Worm (Caenorhabditis elegans) whole organism, L1 larva: ENCODE measurements around the gene F17C8.3.

Experiments
- C34B4.2 ChIP-seq: sonication (generic microtip); optimal IDR thresholded peaks from 2 replicates; lab custom pipeline; 2017; ENCODE audit warnings: mild to moderate bottlenecking, missing genetic modification characterization, missing compliant biosample characterization
- Y116A8C.19 ChIP-seq: sonication (generic microtip); optimal IDR thresholded peaks from 2 replicates; lab custom pipeline; 2016; ENCODE audit warnings: missing compliant biosample characterization, missing genetic modification characterization, borderline replicate concordance
- alr-1 ChIP-seq: fragments of 200-800 bp; sonication (Bioruptor generic); optimal IDR thresholded peaks from 2 replicates; lab custom pipeline; 2018; ENCODE audit warnings: borderline replicate concordance, mild to moderate bottlenecking, missing genetic modification characterization, missing compliant biosample characterization
- aly-2 ChIP-seq: fragments of 150-350 bp; optimal IDR thresholded peaks from 2 replicates; lab custom pipeline; 2014; ENCODE audit warnings: missing biosample characterization, missing genetic modification characterization
- ceh-8 ChIP-seq: fragments of 200-800 bp; sonication (Bioruptor generic); optimal IDR thresholded peaks from 2 replicates; lab custom pipeline; 2018; ENCODE audit warnings: mild to moderate bottlenecking, missing genetic modification characterization, moderate library complexity, missing compliant biosample characterization
- ceh-82 ChIP-seq, 3 experiments: fragments of 150-350 bp in 1 of 3; sonication (generic microtip) in 2 of 3; optimal IDR thresholded peaks; 2 replicates each; lab custom pipeline; 2014 to 2017; ENCODE audit warnings: missing biosample characterization in 3 of 3, missing genetic modification characterization in 3 of 3
- dpl-1 ChIP-seq, 3 experiments: fragments of 150-350 bp in 2 of 3; sonication (generic microtip) in 1 of 3; optimal IDR thresholded peaks; 2 replicates each; lab custom pipeline; 2014 to 2017; ENCODE audit warnings: missing biosample characterization in 3 of 3, missing genetic modification characterization in 3 of 3, missing genetic modification reagents in 3 of 3
- dsc-1 ChIP-seq: sonication (generic microtip); optimal IDR thresholded peaks from 2 replicates; lab custom pipeline; 2016; ENCODE audit warnings: mild to moderate bottlenecking, missing genetic modification characterization, missing compliant biosample characterization
- efl-1 ChIP-seq, 4 experiments: fragments of 150-350 bp; optimal IDR thresholded peaks in 3 of 4; peaks in 1 of 4; 1 replicate in 1 of 4; 2 replicates in 3 of 4; lab custom pipeline; 2014; ENCODE audit warnings: missing biosample characterization in 2 of 4, missing genetic modification characterization in 2 of 4, missing genetic modification reagents in 2 of 4
- egl-13 ChIP-seq: sonication (generic microtip); optimal IDR thresholded peaks from 2 replicates; lab custom pipeline; 2016; ENCODE audit warnings: missing genotype, missing genetic modification reagents, missing genetic modification characterization, missing compliant biosample characterization
- egl-27 ChIP-seq, 2 experiments: fragments of 150-350 bp in 1 of 2; sonication (generic microtip); optimal IDR thresholded peaks; 3 replicates each; lab custom pipeline; 2017 to 2018; ENCODE audit warnings: missing biosample characterization in 2 of 2, missing genetic modification characterization in 2 of 2, missing genetic modification reagents in 2 of 2
- elt-2 ChIP-seq: sonication (generic microtip); optimal IDR thresholded peaks from 2 replicates; lab custom pipeline; 2016; ENCODE audit warnings: missing genetic modification characterization, mild to moderate bottlenecking, inconsistent platforms, missing compliant biosample characterization, missing genetic modification reagents
- fkh-4 ChIP-seq: sonication (generic microtip); optimal IDR thresholded peaks from 2 replicates; lab custom pipeline; 2016; ENCODE audit warnings: missing compliant biosample characterization, missing genetic modification characterization, borderline replicate concordance
- isw-1 ChIP-seq: fragments of 200-800 bp; sonication (Bioruptor generic); IDR thresholded peaks from 2 replicates; pipeline ENCODE4 v1.3.6; 2022; ENCODE audit warnings: missing genetic modification characterization, missing compliant biosample characterization
- lin-13 ChIP-seq: fragments of 150-350 bp; optimal IDR thresholded peaks from 2 replicates; lab custom pipeline; 2014; ENCODE audit warnings: missing biosample characterization, missing genetic modification reagents, missing genetic modification characterization
- lin-14 ChIP-seq: fragments of 200-800 bp; sonication (Bioruptor generic); optimal IDR thresholded peaks from 2 replicates; lab custom pipeline; 2018; ENCODE audit warnings: mild to moderate bottlenecking, missing genetic modification characterization, moderate library complexity, missing compliant biosample characterization
- lin-39 ChIP-seq: fragments of 150-350 bp; optimal IDR thresholded peaks from 2 replicates; lab custom pipeline; 2014; ENCODE audit warnings: missing biosample characterization, missing genetic modification reagents, missing genetic modification characterization
- lsy-2 ChIP-seq, 2 experiments: fragments of 150-350 bp; optimal IDR thresholded peaks; 2 replicates each; lab custom pipeline; 2014; ENCODE audit warnings: missing biosample characterization in 2 of 2, missing genetic modification characterization in 2 of 2
- mab-9 ChIP-seq: fragments of 200-800 bp; sonication (Bioruptor generic); IDR thresholded peaks from 2 replicates; pipeline ENCODE4 v1.3.6; 2022; ENCODE audit warnings: missing genetic modification reagents, missing genetic modification characterization, missing compliant biosample characterization
- mdl-1 ChIP-seq, 2 experiments: fragments of 150-350 bp; optimal IDR thresholded peaks; 2 replicates each; lab custom pipeline; 2014 to 2017; ENCODE audit warnings: missing biosample characterization in 2 of 2, missing genetic modification characterization in 2 of 2, inconsistent platforms in 1 of 2
- mep-1 ChIP-seq: fragments of 150-350 bp; optimal IDR thresholded peaks from 2 replicates; lab custom pipeline; 2014; ENCODE audit warnings: missing biosample characterization, missing genetic modification characterization
- nhr-19 ChIP-seq: fragments of 200-800 bp; sonication (Bioruptor generic); conservative IDR thresholded peaks from 2 replicates; pipeline ENCODE4 v1.3.6; 2022; ENCODE audit warnings: missing genetic modification characterization, missing compliant biosample characterization
- nhr-20 ChIP-seq: sonication (generic microtip); optimal IDR thresholded peaks from 2 replicates; lab custom pipeline; 2016; ENCODE audit warnings: mild to moderate bottlenecking, missing genetic modification characterization, missing compliant biosample characterization
- nhr-47 ChIP-seq: sonication (generic microtip); optimal IDR thresholded peaks from 2 replicates; lab custom pipeline; 2016; ENCODE audit warnings: mild to moderate bottlenecking, missing genetic modification characterization, moderate library complexity, missing compliant biosample characterization
- nhr-71 ChIP-seq: sonication (generic microtip); optimal IDR thresholded peaks from 2 replicates; lab custom pipeline; 2016; ENCODE audit warnings: mild to moderate bottlenecking, missing genetic modification characterization, moderate library complexity, missing compliant biosample characterization
- nhr-90 ChIP-seq: sonication (generic microtip); optimal IDR thresholded peaks from 2 replicates; lab custom pipeline; 2016; ENCODE audit warnings: mild to moderate bottlenecking, missing genetic modification characterization, missing compliant biosample characterization; ENCODE audit not compliant: poor library complexity
- pag-3 ChIP-seq: sonication (generic microtip); optimal IDR thresholded peaks from 2 replicates; lab custom pipeline; 2017; ENCODE audit warnings: missing genetic modification characterization, mild to moderate bottlenecking, missing compliant biosample characterization, antibody characterized with exemption, borderline replicate concordance; ENCODE audit not compliant: insufficient read depth
- rnt-1 ChIP-seq: sonication (generic microtip); optimal IDR thresholded peaks from 2 replicates; lab custom pipeline; 2016; ENCODE audit warnings: mild to moderate bottlenecking, missing genetic modification characterization, moderate library complexity, missing compliant biosample characterization
- skn-1 ChIP-seq: fragments of 150-350 bp; optimal IDR thresholded peaks from 2 replicates; lab custom pipeline; 2014; ENCODE audit warnings: missing biosample characterization, missing genetic modification characterization
- snu-23 ChIP-seq: sonication (generic microtip); optimal IDR thresholded peaks from 2 replicates; lab custom pipeline; 2016; ENCODE audit warnings: missing genetic modification characterization, missing compliant biosample characterization
- swsn-7 ChIP-seq: sonication (generic microtip); optimal IDR thresholded peaks from 2 replicates; lab custom pipeline; 2016; ENCODE audit warnings: missing genetic modification characterization, missing compliant biosample characterization
- tbx-2 ChIP-seq: sonication (generic microtip); optimal IDR thresholded peaks from 2 replicates; lab custom pipeline; 2016; ENCODE audit warnings: missing genetic modification characterization, missing compliant biosample characterization
- tlp-1 ChIP-seq: fragments of 150-350 bp; optimal IDR thresholded peaks from 2 replicates; lab custom pipeline; 2014; ENCODE audit warnings: missing biosample characterization, missing genetic modification characterization
- unc-130 ChIP-seq: fragments of 150-350 bp; optimal IDR thresholded peaks from 2 replicates; lab custom pipeline; 2017; ENCODE audit warnings: missing biosample characterization, missing genetic modification characterization, inconsistent platforms
- unc-86 ChIP-seq: sonication (generic microtip); optimal IDR thresholded peaks from 2 replicates; lab custom pipeline; 2016; ENCODE audit warnings: missing genetic modification characterization, missing compliant biosample characterization
- unc-98 ChIP-seq: fragments of 200-800 bp; sonication (Bioruptor generic); IDR thresholded peaks from 2 replicates; pipeline ENCODE4 v1.3.6; 2022; ENCODE audit warnings: missing genetic modification characterization, missing compliant biosample characterization
- vab-15 ChIP-seq: sonication (generic microtip); optimal IDR thresholded peaks from 2 replicates; lab custom pipeline; 2017; ENCODE audit warnings: missing genotype, mild to moderate bottlenecking, missing genetic modification characterization, missing compliant biosample characterization

F17C8.3 gene

DNA sequence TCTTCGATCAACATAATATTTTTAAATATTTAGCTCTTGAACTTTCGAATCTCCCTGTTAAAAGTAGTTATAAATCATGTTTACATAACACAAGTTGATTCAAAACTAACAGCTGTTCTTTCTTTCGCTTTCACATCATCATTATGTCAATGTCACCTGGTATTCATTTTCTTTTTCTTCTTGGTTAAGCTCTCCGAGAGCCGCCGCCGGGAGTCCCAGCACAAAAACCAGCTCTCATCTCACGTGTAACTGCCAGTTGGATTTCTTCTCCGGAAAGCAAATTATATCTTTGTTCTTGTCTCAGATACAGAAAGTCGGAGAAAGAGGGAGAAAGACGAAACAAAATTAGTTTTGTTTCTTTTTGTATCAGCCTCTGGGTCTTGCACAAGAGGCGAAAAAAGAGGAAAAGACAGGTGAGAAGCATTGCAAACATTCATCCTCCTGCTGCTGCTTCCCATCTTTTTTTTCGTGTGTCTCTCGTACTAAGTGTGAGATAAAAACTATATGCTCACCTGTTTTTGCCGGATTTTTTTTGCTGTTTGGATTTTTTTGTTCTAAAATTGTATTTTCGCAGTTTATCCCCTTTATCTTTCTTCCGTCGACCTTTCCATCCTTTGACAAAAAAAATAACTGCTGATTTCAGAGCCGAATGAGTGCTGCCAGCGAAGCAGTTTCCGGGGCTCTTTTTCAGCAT is at the start of gene F17C8.3:
F17C8.3 (plus strand) TSS at position 644 of the 694 bp plus-strand sequence.
- TF ChIP-seq egl-13 (tag; lab: Kevin White, UChicago), result no peak
- TF ChIP-seq tlp-1 (tag; lab: Kevin White, UChicago), result no peak
- peak; percentile 32 for TF ChIP-seq pag-3
- TF ChIP-seq rnt-1 (tag; lab: Kevin White, UChicago), result peak; percentile 56
- no peak for TF ChIP-seq vab-15 (tag; lab: Kevin White, UChicago)
- peak; percentile 50 for TF ChIP-seq nhr-19 (GFP tag; lab: Robert Waterston, UW)
- peak; percentile 88 for TF ChIP-seq dsc-1 (tag; lab: Kevin White, UChicago)
- TF ChIP-seq unc-98 (GFP tag; lab: Robert Waterston, UW), result no peak
- TF ChIP-seq lin-14 (GFP tag; lab: Kevin White, UChicago), result peak; percentile 83
- peak; percentile 51 for TF ChIP-seq lin-39
- TF ChIP-seq isw-1 (GFP tag; lab: Robert Waterston, UW), result no peak
- TF ChIP-seq snu-23 (GFP tag; lab: Kevin White, UChicago), result peak; percentile 53
- TF ChIP-seq unc-86, result no peak
- TF ChIP-seq egl-27 (tag; optimal IDR thresholded peaks at IDR 0.05; lab: Kevin White, UChicago), result no peak
- peak; percentile 86 for TF ChIP-seq nhr-71 (tag; lab: Kevin White, UChicago)
- TF ChIP-seq dpl-1 (GFP tag; optimal IDR thresholded peaks at IDR 0.05; lab: Kevin White, UChicago), result peak in 1 of 3 experiments; percentile 5
- peak in 1 of 2 experiments; percentile 30 for TF ChIP-seq efl-1 (optimal IDR thresholded peaks at IDR 0.05; lab: Kevin White, UChicago)
- TF ChIP-seq efl-1 (GFP tag; optimal IDR thresholded peaks at IDR 0.05 in 1 of 2; lab: Kevin White, UChicago), result no peak
- peak; percentile 20 for TF ChIP-seq mep-1 (tag; lab: Kevin White, UChicago)
- TF ChIP-seq nhr-20 (tag; lab: Kevin White, UChicago), result peak; percentile 30
- TF ChIP-seq nhr-47, result peak; percentile 14
- no peak for TF ChIP-seq ceh-82 (tag; optimal IDR thresholded peaks at IDR 0.05; lab: Kevin White, UChicago)
- peak; percentile 51 for TF ChIP-seq fkh-4 (tag; lab: Kevin White, UChicago)
- TF ChIP-seq lin-13, result no peak
- TF ChIP-seq nhr-90 (tag; lab: Kevin White, UChicago), result no peak
- TF ChIP-seq unc-130 (tag; lab: Kevin White, UChicago), result peak; percentile 4
- TF ChIP-seq Y116A8C.19 (tag; lab: Kevin White, UChicago), result no peak
- TF ChIP-seq mab-9 (GFP tag; lab: Robert Waterston, UW), result no peak
- no peak for TF ChIP-seq tbx-2
- TF ChIP-seq mdl-1 (tag; optimal IDR thresholded peaks at IDR 0.05; lab: Kevin White, UChicago), result peak in 1 of 2 experiments; percentile 19
- TF ChIP-seq C34B4.2, result no peak
- TF ChIP-seq swsn-7 (tag; lab: Kevin White, UChicago), result peak; percentile 32
- TF ChIP-seq lsy-2 (tag; optimal IDR thresholded peaks at IDR 0.05; lab: Kevin White, UChicago), result peak; percentile 54 to 70

DNA sequence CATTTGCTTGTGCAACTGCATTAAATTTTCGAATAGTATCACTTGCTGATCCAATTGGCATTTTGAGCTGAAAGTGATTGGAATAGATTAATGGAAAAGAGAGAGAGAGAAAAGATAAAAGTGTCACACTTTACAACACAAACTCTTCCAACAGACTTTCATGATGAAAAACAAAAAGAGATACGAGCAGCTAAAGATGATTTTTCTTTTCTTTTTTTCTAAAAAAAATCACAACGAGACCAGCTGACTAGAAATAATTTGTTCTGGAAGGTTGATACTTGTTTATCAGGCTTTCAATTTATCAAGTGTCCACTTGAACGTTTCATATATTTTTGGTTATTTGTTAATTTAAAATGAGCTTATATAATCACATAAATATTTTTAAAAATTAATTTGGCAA is 44.6 kb upstream of the F17C8.3 start:
- peak; percentile 28 for TF ChIP-seq mep-1 (tag; lab: Kevin White, UChicago)
- TF ChIP-seq dpl-1 (GFP tag; optimal IDR thresholded peaks at IDR 0.05; lab: Kevin White, UChicago), result peak in 1 of 3 experiments; percentile 1
- no peak for TF ChIP-seq skn-1 (tag; lab: Kevin White, UChicago)
- no peak for TF ChIP-seq egl-13 (tag; lab: Kevin White, UChicago)
- TF ChIP-seq elt-2 (tag; lab: Kevin White, UChicago), result no peak
- TF ChIP-seq lsy-2 (tag; optimal IDR thresholded peaks at IDR 0.05; lab: Kevin White, UChicago), result peak; percentile 58 to 62
- peak; percentile 17 for TF ChIP-seq lin-39
- peak; percentile 10 for TF ChIP-seq nhr-20 (tag; lab: Kevin White, UChicago)
- no peak for TF ChIP-seq aly-2 (tag; lab: Kevin White, UChicago)
- peak; percentile 0 for TF ChIP-seq swsn-7 (tag; lab: Kevin White, UChicago)
- peak in 1 of 2 experiments; percentile 12 for TF ChIP-seq efl-1 (optimal IDR thresholded peaks at IDR 0.05; lab: Kevin White, UChicago)
- no peak for TF ChIP-seq efl-1 (GFP tag; optimal IDR thresholded peaks at IDR 0.05 in 1 of 2; lab: Kevin White, UChicago)
- TF ChIP-seq ceh-8 (GFP tag; lab: Kevin White, UChicago), result no peak
- TF ChIP-seq snu-23 (GFP tag; lab: Kevin White, UChicago), result peak; percentile 58
- TF ChIP-seq nhr-71 (tag; lab: Kevin White, UChicago), result peak; percentile 77
- TF ChIP-seq Y116A8C.19 (tag; lab: Kevin White, UChicago), result no peak
- TF ChIP-seq rnt-1 (tag; lab: Kevin White, UChicago), result peak; percentile 20
- no peak for TF ChIP-seq alr-1 (tag; lab: Kevin White, UChicago)
- peak; percentile 37 for TF ChIP-seq nhr-19 (GFP tag; lab: Robert Waterston, UW)
- TF ChIP-seq lin-14 (GFP tag; lab: Kevin White, UChicago), result peak; percentile 63
